Fruit fly (Drosophila melanogaster) Kc167 (cell line): ENCODE results near the gene Spase22-23.

Experiments
- h ChIP-seq: fragments of >200 bp; optimal IDR thresholded peaks from 3 replicates; lab custom pipeline; 2018; ENCODE audit warnings: missing external identifiers
- insv ChIP-seq: fragments of >200 bp; optimal IDR thresholded peaks from 3 replicates; lab custom pipeline; 2018; ENCODE audit warnings: missing external identifiers
- psq ChIP-seq: fragments of >200 bp; optimal IDR thresholded peaks from 2 replicates; lab custom pipeline; 2017; ENCODE audit warnings: missing external identifiers
- ttk ChIP-seq: sonication (Bioruptor generic); optimal IDR thresholded peaks from 2 replicates; lab custom pipeline; 2017; ENCODE audit warnings: missing external identifiers

- TF ChIP-seq psq (lab: Kevin White, UChicago) (no peak), h (lab: Kevin White, UChicago) (no peak), insv (no peak), ttk (no peak)
Measured at dm6 chr3R:24271071-24271470, 41.2 kb upstream of the Spase22-23 start, which contains the start of gene jar.
